Worm (Caenorhabditis elegans) whole organism, L3 larva: Measurements from ENCODE around the gene F10E9.7.
"Not testable (repeated sequence)": the region's sequence is repeated elsewhere in the genome, so short reads cannot be mapped to it uniquely, and the experiment has no call there.

ENCODE experiments used
- fos-1 ChIP-seq: fragments of 150-350 bp; optimal IDR thresholded peaks from 2 replicates; lab custom pipeline; 2014; ENCODE audit warnings: missing biosample characterization, missing genetic modification characterization
- nhr-28 ChIP-seq: fragments of 150-350 bp; optimal IDR thresholded peaks from 2 replicates; lab custom pipeline; 2014; ENCODE audit warnings: missing biosample characterization, missing genetic modification characterization
- pqm-1 ChIP-seq: fragments of 150-350 bp; optimal IDR thresholded peaks from 2 replicates; lab custom pipeline; 2017; ENCODE audit warnings: missing biosample characterization, missing genetic modification characterization, inconsistent platforms
- tbx-2 ChIP-seq: sonication (generic microtip); optimal IDR thresholded peaks from 2 replicates; lab custom pipeline; 2016; ENCODE audit warnings: mild to moderate bottlenecking, missing genetic modification characterization, missing compliant biosample characterization

- not testable (repeated sequence) for TF ChIP-seq tbx-2 (tag; lab: Kevin White, UChicago); fos-1 (tag; lab: Kevin White, UChicago); pqm-1 (tag; lab: Kevin White, UChicago); nhr-28
Observed at ce11 chrIII:8344283-8344682, 37.0 kb upstream of the F10E9.7 start, which contains the start of gene ZC262.7.
